Worm (Caenorhabditis elegans) whole organism, L2 larva: ENCODE data around the gene B0457.2.

Source experiments
- C34F6.9 ChIP-seq: fragments of 150-350 bp; optimal IDR thresholded peaks from 2 replicates; lab custom pipeline; 2014; ENCODE audit warnings: missing biosample characterization, missing genetic modification characterization
- F13H6.1 ChIP-seq: sonication (generic microtip); optimal IDR thresholded peaks from 2 replicates; lab custom pipeline; 2016; ENCODE audit warnings: missing genetic modification characterization, missing compliant biosample characterization
- R02D3.7 ChIP-seq: fragments of 150-350 bp; optimal IDR thresholded peaks from 2 replicates; lab custom pipeline; 2014; ENCODE audit warnings: missing biosample characterization, missing genetic modification characterization
- Y55F3AM.14 ChIP-seq: fragments of 200-800 bp; sonication (Bioruptor generic); optimal IDR thresholded peaks from 2 replicates; lab custom pipeline; 2018; ENCODE audit warnings: mild to moderate bottlenecking, missing genetic modification characterization, missing compliant biosample characterization
- alr-1 ChIP-seq: fragments of 150-350 bp; optimal IDR thresholded peaks from 2 replicates; lab custom pipeline; 2014; ENCODE audit warnings: missing biosample characterization, missing genetic modification characterization
- blmp-1 ChIP-seq: sonication (generic microtip); optimal IDR thresholded peaks from 2 replicates; lab custom pipeline; 2017; ENCODE audit warnings: missing genetic modification characterization, mild to moderate bottlenecking, missing compliant biosample characterization, antibody characterized with exemption, moderate library complexity; ENCODE audit not compliant: insufficient read depth
- ceh-16 ChIP-seq: fragments of 150-350 bp; optimal IDR thresholded peaks from 2 replicates; lab custom pipeline; 2014; ENCODE audit warnings: missing biosample characterization, missing genetic modification characterization
- crh-2 ChIP-seq: sonication (generic microtip); optimal IDR thresholded peaks from 2 replicates; lab custom pipeline; 2017; ENCODE audit warnings: missing biosample characterization, missing genetic modification characterization
- dmd-4 ChIP-seq: sonication (generic microtip); optimal IDR thresholded peaks from 2 replicates; lab custom pipeline; 2017; ENCODE audit warnings: missing biosample characterization, missing genetic modification characterization
- egl-27 ChIP-seq: sonication (generic microtip); optimal IDR thresholded peaks from 3 replicates; lab custom pipeline; 2017; ENCODE audit warnings: missing biosample characterization, missing genetic modification reagents, missing genetic modification characterization
- elt-1 ChIP-seq: fragments of 150-350 bp; optimal IDR thresholded peaks from 2 replicates; lab custom pipeline; 2014; ENCODE audit warnings: missing biosample characterization, missing genetic modification characterization
- elt-3 ChIP-seq: sonication (generic microtip); optimal IDR thresholded peaks from 2 replicates; lab custom pipeline; 2017; ENCODE audit warnings: missing biosample characterization, missing genetic modification characterization
- fos-1 ChIP-seq: fragments of 150-350 bp; optimal IDR thresholded peaks from 2 replicates; lab custom pipeline; 2014; ENCODE audit warnings: missing biosample characterization, missing genetic modification characterization
- gmeb-1 ChIP-seq: fragments of 150-350 bp; optimal IDR thresholded peaks from 2 replicates; lab custom pipeline; 2014; ENCODE audit warnings: missing biosample characterization, missing genetic modification characterization
- lin-39 ChIP-seq: fragments of 150-350 bp; optimal IDR thresholded peaks from 2 replicates; lab custom pipeline; 2014; ENCODE audit warnings: missing biosample characterization, missing genetic modification reagents, missing genetic modification characterization
- lsy-2 ChIP-seq, 2 experiments: fragments of 150-350 bp in 1 of 2; sonication (generic microtip) in 1 of 2; optimal IDR thresholded peaks; 2 replicates each; lab custom pipeline; 2014 to 2017; ENCODE audit warnings: missing biosample characterization in 2 of 2, missing genetic modification characterization in 2 of 2
- mab-5 ChIP-seq: fragments of 150-350 bp; optimal IDR thresholded peaks from 2 replicates; lab custom pipeline; 2014; ENCODE audit warnings: missing biosample characterization, missing genetic modification characterization
- mdl-1 ChIP-seq, 2 experiments: fragments of 150-350 bp in 1 of 2; sonication (generic microtip) in 1 of 2; optimal IDR thresholded peaks; 2 replicates each; lab custom pipeline; 2017; ENCODE audit warnings: missing biosample characterization in 2 of 2, missing genetic modification characterization in 2 of 2
- nhr-10 ChIP-seq: sonication (generic microtip); optimal IDR thresholded peaks from 2 replicates; lab custom pipeline; 2017; ENCODE audit warnings: missing biosample characterization, missing genetic modification characterization
- nhr-12 ChIP-seq: fragments of 150-350 bp; optimal IDR thresholded peaks from 2 replicates; lab custom pipeline; 2014; ENCODE audit warnings: missing biosample characterization, missing genetic modification characterization
- nhr-129 ChIP-seq: fragments of 150-350 bp; optimal IDR thresholded peaks from 2 replicates; lab custom pipeline; 2014; ENCODE audit warnings: missing biosample characterization, missing genetic modification characterization
- nhr-23 ChIP-seq: fragments of 150-350 bp; optimal IDR thresholded peaks from 2 replicates; lab custom pipeline; 2014; ENCODE audit warnings: missing biosample characterization, missing genetic modification reagents, missing genetic modification characterization
- nhr-237 ChIP-seq: fragments of 150-350 bp; optimal IDR thresholded peaks from 2 replicates; lab custom pipeline; 2014; ENCODE audit warnings: missing biosample characterization, missing genetic modification characterization
- nhr-25 ChIP-seq: fragments of 150-350 bp; sonication (generic microtip); optimal IDR thresholded peaks from 3 replicates; lab custom pipeline; 2014; ENCODE audit warnings: missing biosample characterization, missing genetic modification characterization
- nhr-6 ChIP-seq: fragments of 150-350 bp; optimal IDR thresholded peaks from 2 replicates; lab custom pipeline; 2014; ENCODE audit warnings: missing biosample characterization, missing genetic modification characterization
- nhr-77 ChIP-seq: fragments of 150-350 bp; optimal IDR thresholded peaks from 2 replicates; lab custom pipeline; 2014; ENCODE audit warnings: missing biosample characterization, missing genetic modification characterization
- peb-1 ChIP-seq: fragments of 150-350 bp; optimal IDR thresholded peaks from 2 replicates; lab custom pipeline; 2014; ENCODE audit warnings: missing biosample characterization, missing genetic modification characterization
- sem-4 ChIP-seq: fragments of 150-350 bp; optimal IDR thresholded peaks from 2 replicates; lab custom pipeline; 2014; ENCODE audit warnings: missing biosample characterization, missing genetic modification reagents, missing genetic modification characterization
- sma-3 ChIP-seq: sonication (generic microtip); optimal IDR thresholded peaks from 2 replicates; lab custom pipeline; 2016; ENCODE audit warnings: missing genetic modification reagents, missing genetic modification characterization, missing compliant biosample characterization
- sma-9 ChIP-seq, 2 experiments: fragments of 150-350 bp in 1 of 2; sonication (generic microtip) in 1 of 2; optimal IDR thresholded peaks; 2 replicates each; lab custom pipeline; 2014 to 2016; ENCODE audit warnings: missing genetic modification characterization in 2 of 2, mild to moderate bottlenecking in 1 of 2, missing biosample characterization in 1 of 2, missing compliant biosample characterization in 1 of 2, missing genetic modification reagents in 1 of 2, moderate library complexity in 1 of 2
- unc-39 ChIP-seq: fragments of 150-350 bp; optimal IDR thresholded peaks from 2 replicates; lab custom pipeline; 2014; ENCODE audit warnings: missing biosample characterization, missing genetic modification characterization
- unc-55 ChIP-seq: fragments of 150-350 bp; sonication (generic microtip); optimal IDR thresholded peaks from 3 replicates; lab custom pipeline; 2014; ENCODE audit warnings: missing biosample characterization, missing genetic modification reagents, missing genetic modification characterization
- unc-62 ChIP-seq: fragments of 150-350 bp; optimal IDR thresholded peaks from 2 replicates; lab custom pipeline; 2014; ENCODE audit warnings: missing biosample characterization, missing genetic modification reagents, missing genetic modification characterization
- zag-1 ChIP-seq: fragments of 150-350 bp; optimal IDR thresholded peaks from 2 replicates; lab custom pipeline; 2014; ENCODE audit warnings: missing biosample characterization, missing genetic modification characterization
- ztf-1 ChIP-seq: fragments of 200-800 bp; sonication (Bioruptor generic); conservative IDR thresholded peaks from 2 replicates; pipeline ENCODE4 v1.3.6; 2022; ENCODE audit warnings: missing genetic modification characterization, missing compliant biosample characterization
- ztf-4 ChIP-seq: fragments of 150-350 bp; optimal IDR thresholded peaks from 2 replicates; lab custom pipeline; 2014; ENCODE audit warnings: missing biosample characterization, missing genetic modification characterization

Gene B0457.2

DNA sequence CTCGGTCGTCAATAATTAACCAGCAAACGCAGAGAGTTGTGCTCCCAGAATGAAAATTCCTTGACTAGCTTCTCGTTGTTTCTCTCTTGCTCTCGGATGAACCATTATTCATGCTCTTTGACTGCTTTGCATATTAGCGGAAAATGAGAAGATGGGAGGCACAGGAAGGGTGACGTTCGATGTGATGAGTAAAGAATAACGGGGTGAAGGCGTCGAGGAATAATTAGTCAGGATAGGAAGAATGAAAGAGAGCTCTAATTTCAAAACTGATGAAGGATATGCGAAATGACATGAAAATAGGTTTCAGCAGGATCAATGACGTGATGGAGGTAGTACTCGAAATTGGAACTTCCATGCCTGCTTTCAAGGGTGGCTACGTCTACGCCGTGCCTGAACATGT lies 24.9 kb upstream of the B0457.2 start:
- no peak for TF ChIP-seq blmp-1
- no peak for TF ChIP-seq nhr-6 (tag; lab: Kevin White, UChicago)
- no peak for TF ChIP-seq mdl-1 (tag; optimal IDR thresholded peaks at IDR 0.05; lab: Kevin White, UChicago)
- TF ChIP-seq unc-39 (tag; lab: Kevin White, UChicago), result no peak
- no peak for TF ChIP-seq ztf-1 (GFP tag; lab: Robert Waterston, UW)
- no peak for TF ChIP-seq Y55F3AM.14 (GFP tag; lab: Kevin White, UChicago)
- no peak for TF ChIP-seq nhr-12 (tag; lab: Kevin White, UChicago)
- TF ChIP-seq C34F6.9, result no peak
- TF ChIP-seq F13H6.1 (tag; lab: Kevin White, UChicago), result no peak
- no peak for TF ChIP-seq R02D3.7 (tag; lab: Kevin White, UChicago)

DNA sequence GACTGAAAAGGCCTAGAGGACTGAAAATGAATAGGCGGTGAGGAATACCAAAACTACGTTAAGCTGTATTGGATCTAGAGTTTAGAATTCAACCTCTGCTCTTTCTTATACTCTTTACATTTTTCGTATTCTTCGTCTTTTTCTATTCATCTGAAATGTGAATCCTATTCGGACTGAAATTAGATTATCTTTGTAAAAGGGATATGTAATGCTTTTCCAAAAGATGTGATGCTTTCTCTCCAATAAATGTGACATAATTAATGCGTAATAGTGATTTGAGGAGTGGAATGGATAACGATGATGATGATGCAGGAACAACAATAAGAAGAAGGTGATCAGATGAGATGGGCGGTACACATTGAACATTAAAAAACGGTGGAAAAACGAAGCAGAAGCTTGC lies 22.3 kb upstream of the B0457.2 start:
- TF ChIP-seq dmd-4 (tag; lab: Kevin White, UChicago) (no peak), nhr-12 (tag; lab: Kevin White, UChicago) (no peak), ceh-16 (tag; lab: Kevin White, UChicago) (no peak), zag-1 (no peak), sem-4 (tag; lab: Kevin White, UChicago) (no peak), egl-27 (tag; lab: Kevin White, UChicago) (no peak), F13H6.1 (tag; lab: Kevin White, UChicago) (no peak), nhr-25 (tag; lab: Kevin White, UChicago) (no peak), unc-55 (no peak), elt-3 (tag; lab: Kevin White, UChicago) (no peak), mab-5 (tag; lab: Kevin White, UChicago) (no peak), peb-1 (tag; lab: Kevin White, UChicago) (no peak), sma-3 (no peak), sma-9 (GFP tag; optimal IDR thresholded peaks at IDR 0.05; lab: Kevin White, UChicago) (no peak), sma-9 (tag; optimal IDR thresholded peaks at IDR 0.05; lab: Kevin White, UChicago) (no peak)

DNA sequence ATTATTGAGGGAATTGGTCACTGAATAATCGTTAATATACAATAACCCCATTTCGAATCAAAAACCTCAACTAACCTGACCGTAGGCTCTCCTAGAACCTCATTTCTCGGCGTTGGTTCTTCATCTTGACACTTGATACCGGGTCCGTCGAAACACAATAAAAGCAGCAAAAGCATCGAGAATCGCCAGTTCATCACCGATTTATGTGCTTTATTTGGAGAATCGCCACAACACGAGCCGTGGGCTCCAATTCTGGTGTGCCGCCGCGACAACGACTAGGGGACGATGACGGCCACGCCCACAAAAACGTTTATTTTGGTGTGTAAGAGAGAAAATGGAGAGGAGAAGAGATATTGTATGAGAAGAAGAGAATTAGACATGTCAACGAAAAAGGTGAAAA lies 21.0 kb upstream of the B0457.2 start, which contains the start of gene cutl-15:
TSS of gene cutl-15 (minus strand) at position 298 of the 400 bp plus-strand sequence.
- TF ChIP-seq unc-62, result no peak
- no peak for TF ChIP-seq nhr-129 (tag; lab: Kevin White, UChicago)
- no peak for TF ChIP-seq Y55F3AM.14 (GFP tag; lab: Kevin White, UChicago)
- no peak for TF ChIP-seq mab-5 (tag; lab: Kevin White, UChicago)
- no peak for TF ChIP-seq elt-1 (tag; lab: Kevin White, UChicago)
- no peak for TF ChIP-seq crh-2 (tag; lab: Kevin White, UChicago)
- no peak for TF ChIP-seq blmp-1

DNA sequence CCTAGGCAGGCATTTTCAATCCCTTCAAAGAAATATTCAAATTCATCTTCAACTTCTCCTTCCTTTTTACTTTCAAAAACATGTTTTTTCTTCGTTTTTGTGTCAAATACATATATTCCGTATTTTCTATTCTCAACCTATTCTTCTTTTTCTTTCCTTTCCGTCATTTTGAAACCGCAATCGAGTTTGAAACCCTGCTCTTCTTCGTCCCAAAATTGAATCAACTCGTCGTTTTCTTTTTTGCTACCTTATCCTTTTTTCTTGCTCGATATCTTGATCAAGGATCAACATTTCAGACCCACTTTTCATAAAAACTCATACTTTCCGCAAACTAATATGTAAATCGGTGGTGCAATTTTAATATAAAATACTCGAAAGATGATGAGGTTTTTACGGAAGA lies 18.8 kb upstream of the B0457.2 start:
- TF ChIP-seq lin-39 (tag; lab: Kevin White, UChicago) (no peak), unc-55 (no peak), nhr-77 (tag; lab: Kevin White, UChicago) (no peak), unc-39 (tag; lab: Kevin White, UChicago) (no peak), dmd-4 (tag; lab: Kevin White, UChicago) (no peak), mab-5 (tag; lab: Kevin White, UChicago) (no peak), nhr-23 (tag; lab: Kevin White, UChicago) (no peak), nhr-129 (tag; lab: Kevin White, UChicago) (no peak), nhr-10 (no peak), nhr-237 (tag; lab: Kevin White, UChicago) (no peak), elt-3 (tag; lab: Kevin White, UChicago) (no peak), unc-62 (no peak), sma-3 (no peak), ztf-4 (tag; lab: Kevin White, UChicago) (no peak), C34F6.9 (no peak)

DNA sequence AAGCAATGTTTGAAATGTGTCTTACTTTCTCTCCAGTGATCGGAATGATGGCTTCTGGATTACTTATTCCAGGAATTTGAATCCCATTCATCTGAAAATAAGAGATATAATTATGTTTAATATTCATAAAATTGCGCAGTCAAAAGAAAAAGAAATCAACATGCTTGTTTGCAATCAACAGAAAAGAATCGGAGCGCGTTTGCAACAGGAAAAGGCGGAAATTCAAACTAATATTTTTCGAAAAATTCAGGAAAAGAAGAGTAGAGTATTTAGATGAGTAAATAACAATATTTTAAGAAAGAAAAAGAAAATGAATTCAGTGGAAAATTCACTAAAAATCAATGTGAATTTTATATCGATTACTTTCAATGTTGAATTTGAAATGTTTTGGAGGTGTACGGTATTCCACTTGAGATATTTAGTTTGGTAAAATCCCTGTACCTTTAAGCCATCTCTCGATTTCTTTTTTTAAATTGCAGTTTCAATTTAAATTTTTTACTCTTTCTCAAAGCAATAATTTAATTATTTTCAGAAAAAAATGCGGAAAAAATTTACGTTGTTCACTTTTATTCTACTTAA lies 14.1 kb upstream of the B0457.2 start, which contains the start of the genes set-17 and T21B10.4:
TSS of gene set-17 (minus strand) at position 127 of the 579 bp plus-strand sequence.
TSS of gene T21B10.4 (plus strand) at position 533 of the 579 bp plus-strand sequence.
- TF ChIP-seq crh-2 (tag; lab: Kevin White, UChicago) (peak; percentile 2), gmeb-1 (peak; percentile 70), sma-9 (GFP tag; optimal IDR thresholded peaks at IDR 0.05; lab: Kevin White, UChicago) (no peak), sma-9 (tag; optimal IDR thresholded peaks at IDR 0.05; lab: Kevin White, UChicago) (no peak), alr-1 (no peak), C34F6.9 (peak; percentile 51), unc-55 (peak; percentile 54), lsy-2 (tag; optimal IDR thresholded peaks at IDR 0.05; lab: Kevin White, UChicago) (peak in 1 of 2 experiments; percentile 62), lin-39 (tag; lab: Kevin White, UChicago) (no peak), fos-1 (no peak)
